Worm (Caenorhabditis elegans) whole organism, L1 larva: Measurements from ENCODE around the gene T28A11.3.

Experiments
- ces-1 ChIP-seq: fragments of 150-350 bp; optimal IDR thresholded peaks from 2 replicates; lab custom pipeline; 2014; ENCODE audit warnings: missing biosample characterization, missing genetic modification reagents, missing genetic modification characterization
- lsy-2 ChIP-seq, 2 experiments: fragments of 150-350 bp; optimal IDR thresholded peaks; 2 replicates each; lab custom pipeline; 2014; ENCODE audit warnings: missing biosample characterization in 2 of 2, missing genetic modification characterization in 2 of 2
- nhr-11 ChIP-seq: fragments of 150-350 bp; optimal IDR thresholded peaks from 2 replicates; lab custom pipeline; 2014; ENCODE audit warnings: missing biosample characterization, missing genetic modification characterization
- nhr-76 ChIP-seq: sonication (generic microtip); optimal IDR thresholded peaks from 2 replicates; lab custom pipeline; 2017; ENCODE audit warnings: missing biosample characterization, missing genetic modification characterization
- nhr-77 ChIP-seq: fragments of 150-350 bp; optimal IDR thresholded peaks from 2 replicates; lab custom pipeline; 2014; ENCODE audit warnings: missing biosample characterization, missing genetic modification characterization
- ztf-11 ChIP-seq, 2 experiments: sonication (generic microtip); optimal IDR thresholded peaks; 2 replicates each; lab custom pipeline; 2016 to 2017; ENCODE audit warnings: missing genetic modification characterization in 2 of 2, missing biosample characterization in 1 of 2, missing compliant biosample characterization in 1 of 2

DNA sequence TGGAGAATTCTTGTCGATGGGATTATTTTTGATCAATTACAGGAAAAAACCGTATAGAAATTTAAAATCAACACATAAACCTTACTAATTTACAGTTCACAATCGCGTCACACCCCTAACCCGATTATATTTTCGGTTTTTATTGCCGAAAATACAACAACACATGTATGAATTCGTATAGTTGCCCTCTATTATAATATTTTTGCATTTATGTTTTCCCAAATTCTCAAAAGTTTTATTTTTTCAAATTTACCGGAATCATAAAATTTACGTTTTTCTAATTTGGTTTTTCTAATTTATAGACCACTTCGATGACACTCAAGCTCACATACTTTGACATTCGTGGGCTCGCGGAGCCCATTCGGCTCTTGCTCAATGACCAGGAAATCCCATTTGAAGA is 32.1 kb upstream of the T28A11.3 start, which contains the start of gene gst-23:
- TF ChIP-seq lsy-2 (tag; optimal IDR thresholded peaks at IDR 0.05; lab: Kevin White, UChicago) (no peak), nhr-77 (no peak), nhr-11 (no peak), ztf-11 (tag; optimal IDR thresholded peaks at IDR 0.05; lab: Kevin White, UChicago) (no peak), ces-1 (GFP tag; lab: Kevin White, UChicago) (no peak), nhr-76 (tag; lab: Kevin White, UChicago) (no peak)
